Fruit fly (Drosophila melanogaster): ENCODE data around the gene CalpC.
A peak's percentile ranks its signal among the peaks of the same experiment; 100 is the strongest.

Gene CalpC

DNA sequence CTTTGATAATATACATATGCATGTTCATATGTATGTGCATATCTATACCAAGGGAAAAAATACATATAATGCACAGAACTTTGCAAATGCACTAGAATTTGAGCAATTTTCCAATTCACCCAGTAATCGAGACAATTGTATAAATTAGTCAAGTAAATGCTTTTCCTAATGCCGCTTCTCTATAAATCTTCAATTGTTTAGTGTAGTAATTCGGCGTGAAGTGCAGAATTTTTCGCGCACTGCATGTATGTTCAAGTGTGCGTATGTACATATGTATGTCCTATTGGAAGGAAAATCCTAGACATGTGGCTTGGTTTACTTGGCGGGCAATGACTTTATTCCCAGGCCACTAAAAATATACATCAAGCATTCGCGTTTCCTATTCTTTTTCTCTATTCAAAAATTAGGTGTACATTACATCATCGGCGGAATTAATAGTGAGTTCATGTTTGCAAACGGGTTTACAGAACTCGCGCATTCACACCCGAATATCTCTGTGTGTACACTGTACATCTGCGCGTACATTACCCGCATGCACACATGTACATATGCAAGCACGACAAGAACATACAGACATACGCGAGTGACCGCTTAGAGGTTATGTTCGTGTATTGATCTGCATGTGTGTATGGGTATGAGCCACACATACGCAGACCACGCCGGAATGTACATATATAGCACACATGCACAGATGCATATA is 6.6 kb upstream of the CalpC start:
- TF ChIP-seq gem (tag; optimal IDR thresholded peaks at IDR 0.05) (peak; percentile 15), Max (GFP tag; optimal IDR thresholded peaks at IDR 0.05) (no peak), CG7786 (GFP tag; optimal IDR thresholded peaks at IDR 0.05) (no peak), row (GFP tag; IDR thresholded peaks at IDR 0.05) (peak; percentile 11; the same call in 2 of the 3 replicates), zfh2 (GFP tag; optimal IDR thresholded peaks at IDR 0.05) (no peak), Hr78 (GFP tag; optimal IDR thresholded peaks at IDR 0.05) (peak in 1 of 2 experiments; percentile 25), bab2 (GFP tag; optimal IDR thresholded peaks at IDR 0.05) (no peak), CG14014 (GFP tag; IDR thresholded peaks at IDR 0.05) (no peak), D19B (GFP tag; optimal IDR thresholded peaks at IDR 0.05) (no peak), CG4854 (GFP tag; optimal IDR thresholded peaks at IDR 0.05) (no peak), Hmr (GFP tag; optimal IDR thresholded peaks at IDR 0.05) (no peak), Nf-YC (tag; optimal IDR thresholded peaks at IDR 0.05) (peak; percentile 45), ac (GFP tag; optimal IDR thresholded peaks at IDR 0.05) (no peak), CG7271 (tag; optimal IDR thresholded peaks at IDR 0.05) (no peak), Hr39 (optimal IDR thresholded peaks at IDR 0.05) (no peak), ara (GFP tag; IDR thresholded peaks at IDR 0.05) (no peak), CG15269 (tag; optimal IDR thresholded peaks at IDR 0.05) (no peak), oc (tag; optimal IDR thresholded peaks at IDR 0.05) (no peak), CG34376 (GFP tag; optimal IDR thresholded peaks at IDR 0.05) (peak; percentile 66), ttk (GFP tag; IDR thresholded peaks at IDR 0.05) (no peak), pfk (GFP tag; optimal IDR thresholded peaks at IDR 0.05) (peak; percentile 74), lbe (GFP tag; optimal IDR thresholded peaks at IDR 0.05) (peak; percentile 28), Opbp (GFP tag; IDR thresholded peaks at IDR 0.05; ENCODE audit: partially characterized antibody) (peak; percentile 49; the same call in 2 of the 3 replicates), shn (GFP tag; optimal IDR thresholded peaks at IDR 0.05) (no peak), CG14050 (GFP tag; IDR thresholded peaks at IDR 0.05) (no peak), jumu (GFP tag; optimal IDR thresholded peaks at IDR 0.05) (no peak), Stat92E (GFP tag; optimal IDR thresholded peaks at IDR 0.05) (no peak), CG32767 (GFP tag; IDR thresholded peaks at IDR 0.05) (no peak), CG1602 (GFP tag; optimal IDR thresholded peaks at IDR 0.05) (no peak), CG10979 (tag; optimal IDR thresholded peaks at IDR 0.05) (no peak), CG8388 (GFP tag; optimal IDR thresholded peaks at IDR 0.05) (no peak), cg (GFP tag; optimal IDR thresholded peaks at IDR 0.05) (peak; percentile 97), caup (GFP tag; optimal IDR thresholded peaks at IDR 0.05; ENCODE audit: severe bottlenecking) (no peak), CG15696 (tag; optimal IDR thresholded peaks at IDR 0.05) (peak; percentile 28), pho (GFP tag; optimal IDR thresholded peaks at IDR 0.05) (no peak), cas (GFP tag; IDR thresholded peaks at IDR 0.05) (no peak), cwo (GFP tag; optimal IDR thresholded peaks at IDR 0.05) (peak; percentile 6), Deaf1 (tag; optimal IDR thresholded peaks at IDR 0.05) (peak; percentile 39), Ets65A (GFP tag) (no peak), CG17328 (GFP tag; IDR thresholded peaks at IDR 0.05) (no peak), CG11560 (tag; IDR thresholded peaks at IDR 0.05) (no peak), ssp (GFP tag; IDR thresholded peaks at IDR 0.05) (no peak), Rx (GFP tag; IDR thresholded peaks at IDR 0.05) (no peak), CG9437 (GFP tag; optimal IDR thresholded peaks at IDR 0.05) (no peak), CG32772 (GFP tag; IDR thresholded peaks at IDR 0.05) (no peak), CG7839 (tag; optimal IDR thresholded peaks at IDR 0.05) (no peak), CG2678 (tag; optimal IDR thresholded peaks at IDR 0.05) (no peak), CG11456 (GFP tag; IDR thresholded peaks at IDR 0.05) (no peak), wek (GFP tag; optimal IDR thresholded peaks at IDR 0.05) (peak; percentile 44), knrl (GFP tag; IDR thresholded peaks at IDR 0.05; ENCODE audit: partially characterized antibody) (peak; percentile 29; the same call in 1 of the 3 replicates)
